Worm (Caenorhabditis elegans) whole organism, mixed stage, embryonic: ENCODE results near the gene sqst-4.

ENCODE experiments used
- elt-1 ChIP-seq: sonication (generic microtip); optimal IDR thresholded peaks from 2 replicates; lab custom pipeline; 2017; ENCODE audit warnings: missing genetic modification characterization, mild to moderate bottlenecking, missing compliant biosample characterization, antibody characterized with exemption, moderate library complexity, borderline replicate concordance; ENCODE audit not compliant: insufficient read depth
- lin-13 ChIP-seq: fragments of 150-350 bp; optimal IDR thresholded peaks from 2 replicates; lab custom pipeline; 2014; ENCODE audit warnings: missing biosample characterization, missing genetic modification characterization
- nhr-28 ChIP-seq: fragments of 150-350 bp; optimal IDR thresholded peaks from 2 replicates; lab custom pipeline; 2014; ENCODE audit warnings: missing biosample characterization, missing genetic modification characterization

- no peak for TF ChIP-seq nhr-28 (tag; lab: Kevin White, UChicago)
- TF ChIP-seq elt-1 (tag; lab: Kevin White, UChicago): no peak
- TF ChIP-seq lin-13 (tag; lab: Kevin White, UChicago): no peak
Measured at ce11 chrV:16497504-16497903, 9.2 kb downstream of the sqst-4 start, which contains the start of gene srh-136.
